Worm (Caenorhabditis elegans) whole organism, L2 larva: ENCODE data around the gene grl-24.

ENCODE experiments used
- C34F6.9 ChIP-seq: fragments of 150-350 bp; optimal IDR thresholded peaks from 2 replicates; lab custom pipeline; 2014; ENCODE audit warnings: missing biosample characterization, missing genetic modification characterization
- alr-1 ChIP-seq: fragments of 150-350 bp; optimal IDR thresholded peaks from 2 replicates; lab custom pipeline; 2014; ENCODE audit warnings: missing biosample characterization, missing genetic modification characterization
- aly-2 ChIP-seq: fragments of 150-350 bp; optimal IDR thresholded peaks from 2 replicates; lab custom pipeline; 2014; ENCODE audit warnings: missing biosample characterization, missing genetic modification characterization
- ama-1 ChIP-seq: fragments of 150-350 bp; optimal IDR thresholded peaks from 2 replicates; lab custom pipeline; 2018; ENCODE audit warnings: inconsistent platforms
- blmp-1 ChIP-seq: sonication (generic microtip); optimal IDR thresholded peaks from 2 replicates; lab custom pipeline; 2017; ENCODE audit warnings: missing genetic modification characterization, mild to moderate bottlenecking, missing compliant biosample characterization, antibody characterized with exemption, moderate library complexity; ENCODE audit not compliant: insufficient read depth
- ceh-82 ChIP-seq: fragments of 150-350 bp; optimal IDR thresholded peaks from 2 replicates; lab custom pipeline; 2014; ENCODE audit warnings: missing biosample characterization, missing genetic modification characterization
- crh-2 ChIP-seq: sonication (generic microtip); optimal IDR thresholded peaks from 2 replicates; lab custom pipeline; 2017; ENCODE audit warnings: missing biosample characterization, missing genetic modification characterization
- fos-1 ChIP-seq: fragments of 150-350 bp; optimal IDR thresholded peaks from 2 replicates; lab custom pipeline; 2014; ENCODE audit warnings: missing biosample characterization, missing genetic modification characterization
- gmeb-1 ChIP-seq: fragments of 150-350 bp; optimal IDR thresholded peaks from 2 replicates; lab custom pipeline; 2014; ENCODE audit warnings: missing biosample characterization, missing genetic modification characterization
- lin-11 ChIP-seq: fragments of 150-350 bp; sonication (generic microtip); optimal IDR thresholded peaks from 2 replicates; lab custom pipeline; 2014; ENCODE audit warnings: missing biosample characterization, missing genetic modification characterization, inconsistent platforms, mixed read lengths
- lin-39 ChIP-seq: fragments of 150-350 bp; optimal IDR thresholded peaks from 2 replicates; lab custom pipeline; 2014; ENCODE audit warnings: missing biosample characterization, missing genetic modification reagents, missing genetic modification characterization
- lsy-2 ChIP-seq, 2 experiments: fragments of 150-350 bp in 1 of 2; sonication (generic microtip) in 1 of 2; optimal IDR thresholded peaks; 2 replicates each; lab custom pipeline; 2014 to 2017; ENCODE audit warnings: missing biosample characterization in 2 of 2, missing genetic modification characterization in 2 of 2
- mab-5 ChIP-seq: fragments of 150-350 bp; optimal IDR thresholded peaks from 2 replicates; lab custom pipeline; 2014; ENCODE audit warnings: missing biosample characterization, missing genetic modification characterization
- mbf-1 ChIP-seq: sonication (generic microtip); optimal IDR thresholded peaks from 2 replicates; lab custom pipeline; 2017; ENCODE audit warnings: missing biosample characterization, missing genetic modification characterization
- mdl-1 ChIP-seq, 2 experiments: fragments of 150-350 bp in 1 of 2; sonication (generic microtip) in 1 of 2; optimal IDR thresholded peaks; 2 replicates each; lab custom pipeline; 2017; ENCODE audit warnings: missing biosample characterization in 2 of 2, missing genetic modification characterization in 2 of 2
- nhr-10 ChIP-seq: sonication (generic microtip); optimal IDR thresholded peaks from 2 replicates; lab custom pipeline; 2017; ENCODE audit warnings: missing biosample characterization, missing genetic modification characterization
- nhr-11 ChIP-seq: fragments of 150-350 bp; optimal IDR thresholded peaks from 2 replicates; lab custom pipeline; 2014; ENCODE audit warnings: missing biosample characterization, missing genetic modification characterization
- nhr-12 ChIP-seq: fragments of 150-350 bp; optimal IDR thresholded peaks from 2 replicates; lab custom pipeline; 2014; ENCODE audit warnings: missing biosample characterization, missing genetic modification characterization
- nhr-129 ChIP-seq: fragments of 150-350 bp; optimal IDR thresholded peaks from 2 replicates; lab custom pipeline; 2014; ENCODE audit warnings: missing biosample characterization, missing genetic modification characterization
- nhr-23 ChIP-seq: fragments of 150-350 bp; optimal IDR thresholded peaks from 2 replicates; lab custom pipeline; 2014; ENCODE audit warnings: missing biosample characterization, missing genetic modification reagents, missing genetic modification characterization
- nhr-237 ChIP-seq: fragments of 150-350 bp; optimal IDR thresholded peaks from 2 replicates; lab custom pipeline; 2014; ENCODE audit warnings: missing biosample characterization, missing genetic modification characterization
- nhr-25 ChIP-seq: fragments of 150-350 bp; sonication (generic microtip); optimal IDR thresholded peaks from 3 replicates; lab custom pipeline; 2014; ENCODE audit warnings: missing biosample characterization, missing genetic modification characterization
- nhr-6 ChIP-seq: fragments of 150-350 bp; optimal IDR thresholded peaks from 2 replicates; lab custom pipeline; 2014; ENCODE audit warnings: missing biosample characterization, missing genetic modification characterization
- nhr-77 ChIP-seq: fragments of 150-350 bp; optimal IDR thresholded peaks from 2 replicates; lab custom pipeline; 2014; ENCODE audit warnings: missing biosample characterization, missing genetic modification characterization
- sem-4 ChIP-seq: fragments of 150-350 bp; optimal IDR thresholded peaks from 2 replicates; lab custom pipeline; 2014; ENCODE audit warnings: missing biosample characterization, missing genetic modification reagents, missing genetic modification characterization
- sma-3 ChIP-seq: sonication (generic microtip); optimal IDR thresholded peaks from 2 replicates; lab custom pipeline; 2016; ENCODE audit warnings: missing genetic modification reagents, missing genetic modification characterization, missing compliant biosample characterization
- sma-9 ChIP-seq, 2 experiments: fragments of 150-350 bp in 1 of 2; sonication (generic microtip) in 1 of 2; optimal IDR thresholded peaks; 2 replicates each; lab custom pipeline; 2014 to 2016; ENCODE audit warnings: missing genetic modification characterization in 2 of 2, mild to moderate bottlenecking in 1 of 2, missing biosample characterization in 1 of 2, missing compliant biosample characterization in 1 of 2, missing genetic modification reagents in 1 of 2, moderate library complexity in 1 of 2
- snpc-4 ChIP-seq: fragments of 150-350 bp; optimal IDR thresholded peaks from 2 replicates; lab custom pipeline; 2014; ENCODE audit warnings: missing biosample characterization, missing genetic modification characterization
- unc-39 ChIP-seq: fragments of 150-350 bp; optimal IDR thresholded peaks from 2 replicates; lab custom pipeline; 2014; ENCODE audit warnings: missing biosample characterization, missing genetic modification characterization
- unc-55 ChIP-seq: fragments of 150-350 bp; sonication (generic microtip); optimal IDR thresholded peaks from 3 replicates; lab custom pipeline; 2014; ENCODE audit warnings: missing biosample characterization, missing genetic modification reagents, missing genetic modification characterization
- zag-1 ChIP-seq: fragments of 150-350 bp; optimal IDR thresholded peaks from 2 replicates; lab custom pipeline; 2014; ENCODE audit warnings: missing biosample characterization, missing genetic modification characterization
- ztf-1 ChIP-seq: fragments of 200-800 bp; sonication (Bioruptor generic); conservative IDR thresholded peaks from 2 replicates; pipeline ENCODE4 v1.3.6; 2022; ENCODE audit warnings: missing genetic modification characterization, missing compliant biosample characterization

The grl-24 gene

ce11 chrIV:17475743-17476142 is at the start of gene grl-24:
Gene grl-24, minus strand, starts transcription at chrIV:17475843.
- TF ChIP-seq nhr-11 (no peak), nhr-237 (tag; lab: Kevin White, UChicago) (no peak), blmp-1 (no peak), lsy-2 (tag; optimal IDR thresholded peaks at IDR 0.05; lab: Kevin White, UChicago) (no peak), ama-1 (lab: Kevin White, UChicago) (no peak), fos-1 (no peak), sem-4 (tag; lab: Kevin White, UChicago) (no peak), snpc-4 (tag; lab: Kevin White, UChicago) (no peak), aly-2 (tag; lab: Kevin White, UChicago) (no peak), mab-5 (no peak), alr-1 (tag; lab: Kevin White, UChicago) (no peak), sma-9 (GFP tag; optimal IDR thresholded peaks at IDR 0.05; lab: Kevin White, UChicago) (no peak), sma-9 (tag; optimal IDR thresholded peaks at IDR 0.05; lab: Kevin White, UChicago) (no peak), nhr-6 (tag; lab: Kevin White, UChicago) (no peak), unc-39 (tag; lab: Kevin White, UChicago) (no peak)

ce11 chrIV:17490679-17491078 is 15.0 kb upstream of the grl-24 start, which contains the start of gene nas-6:
Gene nas-6, minus strand, starts transcription at chrIV:17490779.
- TF ChIP-seq nhr-12 = no peak
- TF ChIP-seq nhr-11 = no peak
- TF ChIP-seq lin-11 = no peak
- no peak for TF ChIP-seq ztf-1 (GFP tag; lab: Robert Waterston, UW)
- no peak for TF ChIP-seq crh-2 (tag; lab: Kevin White, UChicago)

- no peak for TF ChIP-seq nhr-237 (tag; lab: Kevin White, UChicago)
- no peak for TF ChIP-seq unc-55
- no peak for TF ChIP-seq nhr-77 (tag; lab: Kevin White, UChicago)
- no peak for TF ChIP-seq sem-4 (tag; lab: Kevin White, UChicago)
- TF ChIP-seq sma-3 = no peak
- TF ChIP-seq lin-39 (tag; lab: Kevin White, UChicago) = no peak
- TF ChIP-seq nhr-25 = no peak
- TF ChIP-seq crh-2 (tag; lab: Kevin White, UChicago) = no peak
- no peak for TF ChIP-seq C34F6.9 (tag; lab: Kevin White, UChicago)
- no peak for TF ChIP-seq lsy-2 (tag; optimal IDR thresholded peaks at IDR 0.05; lab: Kevin White, UChicago)
- TF ChIP-seq alr-1 (tag; lab: Kevin White, UChicago) = no peak
- no peak for TF ChIP-seq nhr-23 (tag; lab: Kevin White, UChicago)
- no peak for TF ChIP-seq nhr-10 (tag; lab: Kevin White, UChicago)
- TF ChIP-seq ztf-1 (GFP tag; lab: Robert Waterston, UW) = no peak
- TF ChIP-seq unc-39 (tag; lab: Kevin White, UChicago) = no peak
- TF ChIP-seq gmeb-1 (tag; lab: Kevin White, UChicago) = no peak
Observed at ce11 chrIV:17483230-17483629, 7.6 kb upstream of the grl-24 start, which contains the start of gene rabr-2. Gene rabr-2, minus strand, starts transcription at chrIV:17483330.

ce11 chrIV:17475242-17475641 is 401 bp downstream of the grl-24 start, which contains the start of gene F11E6.9:
Gene F11E6.9, minus strand, starts transcription at chrIV:17475342.
- TF ChIP-seq lin-39 (tag; lab: Kevin White, UChicago) (no peak), nhr-77 (tag; lab: Kevin White, UChicago) (no peak), zag-1 (tag; lab: Kevin White, UChicago) (no peak), ceh-82 (tag; lab: Kevin White, UChicago) (no peak), crh-2 (tag; lab: Kevin White, UChicago) (no peak), mbf-1 (tag; lab: Kevin White, UChicago) (no peak)

- peak; percentile 4 for TF ChIP-seq crh-2 (tag; lab: Kevin White, UChicago)
- peak; percentile 78 for TF ChIP-seq nhr-25
- peak; percentile 64 for TF ChIP-seq blmp-1
- no peak for TF ChIP-seq alr-1 (tag; lab: Kevin White, UChicago)
- TF ChIP-seq, all 48 proteins: peak for 3
Observed at ce11 chrIV:17474047-17474446, 1.6 kb downstream of the grl-24 start.

- TF ChIP-seq nhr-129 = no peak
- peak; percentile 18 for TF ChIP-seq blmp-1
- peak; percentile 8 for TF ChIP-seq sma-9 (GFP tag; optimal IDR thresholded peaks at IDR 0.05; lab: Kevin White, UChicago)
- no peak for TF ChIP-seq sma-9 (tag; optimal IDR thresholded peaks at IDR 0.05; lab: Kevin White, UChicago)
- TF ChIP-seq mdl-1 (tag; optimal IDR thresholded peaks at IDR 0.05; lab: Kevin White, UChicago) = no peak
- peak; percentile 47 for TF ChIP-seq nhr-25
- no peak for TF ChIP-seq nhr-11
Observed at ce11 chrIV:17473034-17473433, 2.6 kb downstream of the grl-24 start, which contains the start of gene gba-3. Gene gba-3, plus strand, starts transcription at chrIV:17473334.
